ENCODE assay signal across 1 fruit fly cellular context in the genomic region with DNA sequence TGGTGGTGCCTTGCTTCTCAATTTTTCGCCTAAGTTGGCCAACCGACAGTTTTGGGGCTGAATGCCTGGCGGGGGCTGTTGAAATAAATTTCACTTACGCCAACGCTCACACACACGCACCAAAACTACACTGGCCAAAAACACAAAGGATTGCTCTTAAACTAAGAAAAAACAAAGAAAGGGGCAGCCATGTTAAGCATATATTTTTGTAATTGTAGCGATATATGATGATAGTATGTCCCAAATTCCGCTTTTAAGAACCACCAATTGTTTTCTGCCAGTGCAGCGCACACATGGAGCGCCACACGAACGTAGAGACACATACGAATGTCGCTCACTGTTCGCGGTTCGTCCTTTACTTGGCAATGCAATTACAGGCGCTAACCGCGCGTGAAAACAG.
TF ChIP-seq lines count a peak whose summit lies in the region.

No protein-coding gene starts in this region.

TF ChIP-seq in whole organism, embryonic, 481 proteins besides CTCF, POLR2A, EP300 and RAD21 (continued from another document and continues in another):
- TF ChIP-seq CG13894 (tag; optimal IDR thresholded peaks at IDR 0.05; lab: Kevin White, UChicago): no peak
- peak; percentile 19 for TF ChIP-seq CG1529 (GFP tag; optimal IDR thresholded peaks at IDR 0.05; lab: Kevin White, UChicago)
- no peak for TF ChIP-seq CG18011 (GFP tag; optimal IDR thresholded peaks at IDR 0.05; lab: Kevin White, UChicago)
- TF ChIP-seq bigmax (GFP tag; optimal IDR thresholded peaks at IDR 0.05; lab: Kevin White, UChicago): no peak
- TF ChIP-seq Vsx1 (GFP tag; optimal IDR thresholded peaks at IDR 0.05; lab: Kevin White, UChicago): no peak
- no peak for TF ChIP-seq CG4617 (GFP tag; optimal IDR thresholded peaks at IDR 0.05; lab: Kevin White, UChicago; ENCODE audit: borderline replicate concordance)
- TF ChIP-seq dmrt99B (tag; optimal IDR thresholded peaks at IDR 0.05; lab: Kevin White, UChicago): peak; percentile 64
- TF ChIP-seq CG7786 (GFP tag; optimal IDR thresholded peaks at IDR 0.05; lab: Kevin White, UChicago): peak; percentile 37
- TF ChIP-seq CG11085 (GFP tag; IDR thresholded peaks at IDR 0.05; lab: Robert Waterston, UW): no peak
- TF ChIP-seq gcm2 (GFP tag; optimal IDR thresholded peaks at IDR 0.05; lab: Kevin White, UChicago): no peak
- peak; percentile 30; the same call in 1 of the 2 replicates for TF ChIP-seq CG9932 (GFP tag; IDR thresholded peaks at IDR 0.05; lab: Robert Waterston, UW)
- no peak for TF ChIP-seq klu (GFP tag; IDR thresholded peaks at IDR 0.05; lab: Robert Waterston, UW)
- no peak; the same call in 1 of the 2 replicates for TF ChIP-seq E2f2 (GFP tag; IDR thresholded peaks at IDR 0.05; lab: Robert Waterston, UW)
- peak; percentile 4 for TF ChIP-seq CG13296 (GFP tag; optimal IDR thresholded peaks at IDR 0.05; lab: Kevin White, UChicago)
- peak; percentile 44 for TF ChIP-seq HHEX (GFP tag; optimal IDR thresholded peaks at IDR 0.05; lab: Kevin White, UChicago)
- TF ChIP-seq CG2875 (GFP tag; optimal IDR thresholded peaks at IDR 0.05; lab: Kevin White, UChicago): peak; percentile 8
- no peak for TF ChIP-seq Dref (GFP tag; IDR thresholded peaks at IDR 0.05; lab: Robert Waterston, UW)
- TF ChIP-seq ATbp (GFP tag; optimal IDR thresholded peaks at IDR 0.05; lab: Kevin White, UChicago): peak; percentile 48
- TF ChIP-seq btn (GFP tag; optimal IDR thresholded peaks at IDR 0.05; lab: Kevin White, UChicago): no peak
- TF ChIP-seq chinmo (GFP tag; IDR thresholded peaks at IDR 0.05; lab: Robert Waterston, UW; ENCODE audit: partially characterized antibody): no peak
- no peak for TF ChIP-seq tup (GFP tag; optimal IDR thresholded peaks at IDR 0.05; lab: Kevin White, UChicago)
- peak; percentile 32 for TF ChIP-seq Fer3 (tag; optimal IDR thresholded peaks at IDR 0.05; lab: Kevin White, UChicago)
- TF ChIP-seq CG30020 (tag; optimal IDR thresholded peaks at IDR 0.05; lab: Kevin White, UChicago): no peak
- no peak for TF ChIP-seq ftz-f1 (GFP tag; optimal IDR thresholded peaks at IDR 0.05; lab: Kevin White, UChicago)
- TF ChIP-seq zen (tag; optimal IDR thresholded peaks at IDR 0.05; lab: Kevin White, UChicago): peak; percentile 29
- TF ChIP-seq CG8478 (optimal IDR thresholded peaks at IDR 0.05; lab: Kevin White, UChicago): no peak
- TF ChIP-seq mam (GFP tag; optimal IDR thresholded peaks at IDR 0.05; lab: Kevin White, UChicago): no peak
- no peak for TF ChIP-seq Scr (GFP tag; IDR thresholded peaks at IDR 0.05; lab: Robert Waterston, UW; ENCODE audit: partially characterized antibody)
- peak; percentile 28 for TF ChIP-seq Mes4 (GFP tag; optimal IDR thresholded peaks at IDR 0.05; lab: Kevin White, UChicago)
- TF ChIP-seq vvl (GFP tag; IDR thresholded peaks at IDR 0.05; lab: Robert Waterston, UW): peak; percentile 66
- TF ChIP-seq Sry-β (GFP tag; optimal IDR thresholded peaks at IDR 0.05; lab: Kevin White, UChicago): no peak
- no peak for TF ChIP-seq fd102C (GFP tag; optimal IDR thresholded peaks at IDR 0.05; lab: Kevin White, UChicago)
- peak; percentile 55 for TF ChIP-seq unpg (GFP tag; optimal IDR thresholded peaks at IDR 0.05; lab: Kevin White, UChicago)
- TF ChIP-seq ato (GFP tag; IDR thresholded peaks at IDR 0.05; lab: Robert Waterston, UW; ENCODE audit: partially characterized antibody): no peak
- no peak for TF ChIP-seq Poxn (GFP tag; IDR thresholded peaks at IDR 0.05; lab: Robert Waterston, UW)
- no peak for TF ChIP-seq al (GFP tag; IDR thresholded peaks at IDR 0.05; lab: Robert Waterston, UW)
- TF ChIP-seq gsb (GFP tag; IDR thresholded peaks at IDR 0.05; lab: Robert Waterston, UW): no peak
- TF ChIP-seq Ptx1 (GFP tag; IDR thresholded peaks at IDR 0.05; lab: Robert Waterston, UW): peak; percentile 48
- no peak for TF ChIP-seq sqz (GFP tag; optimal IDR thresholded peaks at IDR 0.05; lab: Kevin White, UChicago)
- TF ChIP-seq wdn (GFP tag; IDR thresholded peaks at IDR 0.05; lab: Robert Waterston, UW): no peak
- peak; percentile 71 for TF ChIP-seq gem (tag; optimal IDR thresholded peaks at IDR 0.05; lab: Kevin White, UChicago)
- TF ChIP-seq sens-2 (GFP tag; IDR thresholded peaks at IDR 0.05; lab: Robert Waterston, UW): peak; percentile 59; the same call in 1 of the 2 replicates
- TF ChIP-seq PHDP (tag; optimal IDR thresholded peaks at IDR 0.05; lab: Kevin White, UChicago): peak; percentile 24
- TF ChIP-seq CG6254 (GFP tag; optimal IDR thresholded peaks at IDR 0.05; lab: Kevin White, UChicago): peak; percentile 50
- peak; percentile 54; the same call in 1 of the 2 replicates for TF ChIP-seq ttk (GFP tag; IDR thresholded peaks at IDR 0.05; lab: Robert Waterston, UW)
- TF ChIP-seq lilli (GFP tag; optimal IDR thresholded peaks at IDR 0.05; lab: Kevin White, UChicago): peak; percentile 49
- no peak for TF ChIP-seq sd (tag; optimal IDR thresholded peaks at IDR 0.05; lab: Kevin White, UChicago)
- TF ChIP-seq nmo (GFP tag; optimal IDR thresholded peaks at IDR 0.05; lab: Kevin White, UChicago): peak; percentile 46
- TF ChIP-seq CG7928 (GFP tag; optimal IDR thresholded peaks at IDR 0.05; lab: Kevin White, UChicago): no peak
- peak; percentile 19 for TF ChIP-seq jing (GFP tag; optimal IDR thresholded peaks at IDR 0.05; lab: Kevin White, UChicago)
- TF ChIP-seq NK7.1 (GFP tag; optimal IDR thresholded peaks at IDR 0.05; lab: Kevin White, UChicago): peak; percentile 28
- TF ChIP-seq CG10321 (GFP tag; IDR thresholded peaks at IDR 0.05; lab: Robert Waterston, UW): no peak
- TF ChIP-seq CG10209 (GFP tag; optimal IDR thresholded peaks at IDR 0.05; lab: Kevin White, UChicago): peak; percentile 42
- TF ChIP-seq Chrac-16 (GFP tag; optimal IDR thresholded peaks at IDR 0.05; lab: Kevin White, UChicago): peak; percentile 55
- no peak for TF ChIP-seq amos (GFP tag; IDR thresholded peaks at IDR 0.05; lab: Robert Waterston, UW; ENCODE audit: partially characterized antibody)
- peak; percentile 77 for TF ChIP-seq ci (GFP tag; IDR thresholded peaks at IDR 0.05; lab: Robert Waterston, UW)
- TF ChIP-seq jumu (GFP tag; optimal IDR thresholded peaks at IDR 0.05; lab: Kevin White, UChicago): no peak
- no peak for TF ChIP-seq ap (GFP tag; IDR thresholded peaks at IDR 0.05; lab: Robert Waterston, UW)
- TF ChIP-seq CG2678 (tag; optimal IDR thresholded peaks at IDR 0.05; lab: Kevin White, UChicago): peak; percentile 51
- TF ChIP-seq sug (tag; optimal IDR thresholded peaks at IDR 0.05; lab: Kevin White, UChicago): no peak
- no peak for TF ChIP-seq Gsc (GFP tag; IDR thresholded peaks at IDR 0.05; lab: Robert Waterston, UW)
- TF ChIP-seq gsb-n (tag; optimal IDR thresholded peaks at IDR 0.05; lab: Kevin White, UChicago): peak; percentile 18
- peak; percentile 45; the same call in 1 of the 2 replicates for TF ChIP-seq CG6689 (GFP tag; IDR thresholded peaks at IDR 0.05; lab: Robert Waterston, UW)
- TF ChIP-seq dimm (GFP tag; IDR thresholded peaks at IDR 0.05; lab: Robert Waterston, UW): no peak
- peak; percentile 27 for TF ChIP-seq CG12744 (GFP tag; optimal IDR thresholded peaks at IDR 0.05; lab: Kevin White, UChicago)
- no peak for TF ChIP-seq Lim3 (GFP tag; IDR thresholded peaks at IDR 0.05; lab: Robert Waterston, UW)
- TF ChIP-seq D19B (GFP tag; optimal IDR thresholded peaks at IDR 0.05; lab: Kevin White, UChicago): no peak
- no peak for TF ChIP-seq Oaz (GFP tag; IDR thresholded peaks at IDR 0.05; lab: Robert Waterston, UW)
- no peak for TF ChIP-seq ranshi (GFP tag; IDR thresholded peaks at IDR 0.05; lab: Robert Waterston, UW)
- TF ChIP-seq CG16813 (GFP tag; IDR thresholded peaks at IDR 0.05; lab: Robert Waterston, UW; ENCODE audit: partially characterized antibody): no peak
- TF ChIP-seq tna (GFP tag; IDR thresholded peaks at IDR 0.05; lab: Robert Waterston, UW; ENCODE audit: partially characterized antibody): no peak
- no peak for TF ChIP-seq CG2129 (GFP tag; IDR thresholded peaks at IDR 0.05; lab: Robert Waterston, UW; ENCODE audit: partially characterized antibody)
- TF ChIP-seq CG18619 (GFP tag; optimal IDR thresholded peaks at IDR 0.05; lab: Kevin White, UChicago): no peak
- no peak for TF ChIP-seq exex (tag; optimal IDR thresholded peaks at IDR 0.05; lab: Kevin White, UChicago)
- no peak for TF ChIP-seq Tbp (GFP tag; optimal IDR thresholded peaks at IDR 0.05; lab: Kevin White, UChicago)
- peak; percentile 38 for TF ChIP-seq CG17829 (tag; optimal IDR thresholded peaks at IDR 0.05; lab: Kevin White, UChicago)
- peak; percentile 30 for TF ChIP-seq CG1647 (GFP tag; optimal IDR thresholded peaks at IDR 0.05; lab: Kevin White, UChicago)
- no peak for TF ChIP-seq seq (GFP tag; IDR thresholded peaks at IDR 0.05; lab: Robert Waterston, UW)
- TF ChIP-seq CG12236 (GFP tag; optimal IDR thresholded peaks at IDR 0.05; lab: Kevin White, UChicago): no peak
- peak; percentile 5 for TF ChIP-seq ems (GFP tag; optimal IDR thresholded peaks at IDR 0.05; lab: Kevin White, UChicago)
- no peak for TF ChIP-seq CG8281 (tag; optimal IDR thresholded peaks at IDR 0.05; lab: Kevin White, UChicago)
- TF ChIP-seq ase (GFP tag; IDR thresholded peaks at IDR 0.05; lab: Robert Waterston, UW): 0 out of 3 replicates have a peak, but pooled peaks have one; percentile 34
- TF ChIP-seq Ssrp (tag; optimal IDR thresholded peaks at IDR 0.05; lab: Kevin White, UChicago): peak; percentile 40
- peak; percentile 4 for TF ChIP-seq maf-S (GFP tag; optimal IDR thresholded peaks at IDR 0.05; lab: Kevin White, UChicago)
- peak; percentile 54 for TF ChIP-seq ssp (GFP tag; IDR thresholded peaks at IDR 0.05; lab: Robert Waterston, UW)
- TF ChIP-seq pros (GFP tag; optimal IDR thresholded peaks at IDR 0.05; lab: Kevin White, UChicago): no peak
- TF ChIP-seq CrebB (tag; optimal IDR thresholded peaks at IDR 0.05; lab: Kevin White, UChicago): no peak
- peak; percentile 20 for TF ChIP-seq CG2202 (tag; optimal IDR thresholded peaks at IDR 0.05; lab: Kevin White, UChicago)
- peak; percentile 68 for TF ChIP-seq CG17361 (GFP tag; IDR thresholded peaks at IDR 0.05; lab: Robert Waterston, UW)
- TF ChIP-seq CG17568 (GFP tag; optimal IDR thresholded peaks at IDR 0.05; lab: Kevin White, UChicago): no peak
- TF ChIP-seq CG6272 (GFP tag; IDR thresholded peaks at IDR 0.05; lab: Robert Waterston, UW): no peak
- no peak for TF ChIP-seq nom (GFP tag; optimal IDR thresholded peaks at IDR 0.05; lab: Kevin White, UChicago)
- TF ChIP-seq usp (GFP tag; optimal IDR thresholded peaks at IDR 0.05; lab: Kevin White, UChicago): no peak
- no peak for TF ChIP-seq CG9215 (GFP tag; IDR thresholded peaks at IDR 0.05; lab: Robert Waterston, UW)
- TF ChIP-seq pb (GFP tag; optimal IDR thresholded peaks at IDR 0.05; lab: Kevin White, UChicago): peak; percentile 18
- TF ChIP-seq Pdp1 (GFP tag; optimal IDR thresholded peaks at IDR 0.05; lab: Kevin White, UChicago): peak in 1 of 2 experiments; percentile 45
- TF ChIP-seq CG2889 (GFP tag; IDR thresholded peaks at IDR 0.05; lab: Robert Waterston, UW): 0 out of 3 replicates have a peak, but pooled peaks have one; percentile 35
- peak; percentile 56; the same call in 1 of the 2 replicates for TF ChIP-seq CG32767 (GFP tag; IDR thresholded peaks at IDR 0.05; lab: Robert Waterston, UW)
- TF ChIP-seq B-H1 (GFP tag; IDR thresholded peaks at IDR 0.05; lab: Robert Waterston, UW): no peak; the same call in 2 of the 3 replicates
- peak; percentile 25 for TF ChIP-seq CG15601 (tag; optimal IDR thresholded peaks at IDR 0.05; lab: Kevin White, UChicago)
- TF ChIP-seq CG10274 (GFP tag; optimal IDR thresholded peaks at IDR 0.05; lab: Kevin White, UChicago): no peak
- TF ChIP-seq crc (GFP tag; optimal IDR thresholded peaks at IDR 0.05; lab: Kevin White, UChicago): no peak
- TF ChIP-seq CG2199 (GFP tag; IDR thresholded peaks at IDR 0.05; lab: Robert Waterston, UW): 0 out of 3 replicates have a peak, but pooled peaks have one; percentile 31
- no peak for TF ChIP-seq CG3847 (GFP tag; IDR thresholded peaks at IDR 0.05; lab: Robert Waterston, UW)
- TF ChIP-seq dpn (GFP tag; optimal IDR thresholded peaks at IDR 0.05; lab: Kevin White, UChicago): peak in 1 of 2 experiments; percentile 24
- TF ChIP-seq Nf-YB (GFP tag; optimal IDR thresholded peaks at IDR 0.05; lab: Kevin White, UChicago): peak; percentile 1
- TF ChIP-seq Hmx (GFP tag; optimal IDR thresholded peaks at IDR 0.05; lab: Kevin White, UChicago): no peak
- TF ChIP-seq CG2712 (tag; optimal IDR thresholded peaks at IDR 0.05; lab: Kevin White, UChicago): peak; percentile 46
- TF ChIP-seq knrl (GFP tag; IDR thresholded peaks at IDR 0.05; lab: Robert Waterston, UW; ENCODE audit: partially characterized antibody): no peak
- TF ChIP-seq CG15011 (GFP tag; optimal IDR thresholded peaks at IDR 0.05; lab: Kevin White, UChicago): peak; percentile 4
- TF ChIP-seq p53 (GFP tag; optimal IDR thresholded peaks at IDR 0.05; lab: Kevin White, UChicago): no peak
- no peak for TF ChIP-seq HLH4C (GFP tag; IDR thresholded peaks at IDR 0.05; lab: Robert Waterston, UW; ENCODE audit: partially characterized antibody)
- TF ChIP-seq CG15269 (tag; optimal IDR thresholded peaks at IDR 0.05; lab: Kevin White, UChicago): peak; percentile 51
- TF ChIP-seq Antp (GFP tag; optimal IDR thresholded peaks at IDR 0.05; lab: Kevin White, UChicago): peak; percentile 37
- TF ChIP-seq CG6854 (GFP tag; optimal IDR thresholded peaks at IDR 0.05; lab: Kevin White, UChicago): no peak
- 0 out of 2 replicates have a peak, but pooled peaks have one; percentile 37 for TF ChIP-seq CG8765 (GFP tag; IDR thresholded peaks at IDR 0.05; lab: Robert Waterston, UW)
- TF ChIP-seq CG6654 (GFP tag; optimal IDR thresholded peaks at IDR 0.05; lab: Kevin White, UChicago): no peak
- no peak for TF ChIP-seq hbn (GFP tag; IDR thresholded peaks at IDR 0.05; lab: Robert Waterston, UW; ENCODE audit: partially characterized antibody)
- TF ChIP-seq Hr3 (GFP tag; optimal IDR thresholded peaks at IDR 0.05; lab: Kevin White, UChicago): peak; percentile 6
- no peak for TF ChIP-seq stwl (tag; optimal IDR thresholded peaks at IDR 0.05; lab: Kevin White, UChicago)
- peak; percentile 28; the same call in 1 of the 2 replicates for TF ChIP-seq Ada2b (GFP tag; IDR thresholded peaks at IDR 0.05; lab: Robert Waterston, UW)
- no peak for TF ChIP-seq so (GFP tag; IDR thresholded peaks at IDR 0.05; lab: Robert Waterston, UW)
- TF ChIP-seq psq (GFP tag; optimal IDR thresholded peaks at IDR 0.05; lab: Kevin White, UChicago): no peak
- no peak for TF ChIP-seq CG12299 (tag; optimal IDR thresholded peaks at IDR 0.05; lab: Kevin White, UChicago)
- TF ChIP-seq unc-4 (GFP tag; IDR thresholded peaks at IDR 0.05; lab: Robert Waterston, UW; ENCODE audit: partially characterized antibody): no peak
- TF ChIP-seq CG8388 (GFP tag; optimal IDR thresholded peaks at IDR 0.05; lab: Kevin White, UChicago): peak; percentile 70
- TF ChIP-seq Nf-YC (tag; optimal IDR thresholded peaks at IDR 0.05; lab: Kevin White, UChicago): no peak
